Fruit fly (Drosophila melanogaster) whole organism, prepupa: ENCODE measurements around the gene Ctr1B.

ENCODE experiments used
- Smox ChIP-seq: fragments of 200-800 bp; sonication (Bioruptor generic); optimal IDR thresholded peaks from 3 replicates; lab custom pipeline; 2016; ENCODE audit warnings: missing biosample characterization, missing genetic modification characterization
- dsx ChIP-seq: fragments of 200-800 bp; optimal IDR thresholded peaks from 3 replicates; lab custom pipeline; 2019; ENCODE audit warnings: missing biosample characterization, mild to moderate bottlenecking, missing genetic modification characterization, moderate library complexity; ENCODE audit not compliant: poor library complexity, severe bottlenecking

DNA sequence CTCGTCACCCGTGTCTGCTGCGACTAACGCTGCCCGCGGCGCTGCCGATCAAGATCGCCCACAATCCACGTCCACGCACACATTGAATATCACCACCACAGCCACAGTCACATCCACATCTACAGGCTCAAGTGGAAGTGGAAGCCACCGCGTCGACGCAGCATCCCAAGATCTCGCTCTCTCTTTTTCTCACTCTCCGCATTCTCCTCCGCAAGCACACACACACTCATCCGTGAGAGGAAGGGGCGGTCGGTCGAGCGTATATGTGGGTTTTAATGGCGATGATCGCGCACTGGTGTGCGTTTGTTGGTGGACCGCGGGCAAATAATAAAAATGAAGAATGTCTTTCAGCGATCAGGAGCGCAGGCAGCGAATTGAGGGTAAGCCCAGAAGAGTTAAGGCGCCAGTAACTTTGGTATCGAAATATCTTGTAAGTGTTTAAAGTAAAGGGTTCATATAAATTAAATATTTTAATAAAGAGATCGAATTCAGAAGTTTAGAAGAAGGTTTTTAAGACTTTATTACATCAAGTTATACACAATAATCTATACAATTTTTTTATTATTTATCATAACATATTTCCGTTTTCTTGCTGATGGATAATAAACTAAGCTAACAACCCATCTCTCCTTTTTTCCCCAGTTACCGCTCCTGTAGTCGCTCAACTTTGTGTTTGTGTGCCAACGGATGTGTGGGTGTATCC lies 16.5 kb downstream of the Ctr1B start, which contains the start of gene Poxm:
- peak; percentile 90 for TF ChIP-seq Smox (GFP tag; lab: Kevin White, UChicago)
- peak; percentile 95 for TF ChIP-seq dsx (GFP tag; lab: Kevin White, UChicago)
